Fruit fly (Drosophila melanogaster) whole organism, embryonic: ENCODE measurements around the gene Polr1D.

Source experiments
- Bgb ChIP-seq: fragments of 200-800 bp; sonication (Bioruptor generic); IDR thresholded peaks from 2 replicates; pipeline ENCODE4 v1.3.6; 2022; ENCODE audit warnings: missing biosample characterization, missing genetic modification characterization; ENCODE audit not compliant: partially characterized antibody
- CG10209 ChIP-seq: fragments of 200-800 bp; sonication (Bioruptor generic); optimal IDR thresholded peaks from 3 replicates; lab custom pipeline; 2017; ENCODE audit warnings: missing biosample characterization, mild to moderate bottlenecking, missing genetic modification characterization, missing genetic modification reagents
- CG1024 ChIP-seq: fragments of 200-800 bp; sonication (Bioruptor generic); IDR thresholded peaks from 2 replicates; pipeline ENCODE4 v1.3.6; 2022; ENCODE audit warnings: missing biosample characterization, missing genetic modification characterization
- CG10274 ChIP-seq: fragments of 200-800 bp; sonication (Bioruptor generic); optimal IDR thresholded peaks from 3 replicates; lab custom pipeline; 2017; ENCODE audit warnings: missing biosample characterization, mild to moderate bottlenecking, missing genetic modification characterization
- CG10366 ChIP-seq: fragments of 200-800 bp; sonication (Bioruptor generic); IDR thresholded peaks from 2 replicates; pipeline ENCODE4 v1.3.6; 2022; ENCODE audit warnings: missing biosample characterization, missing genetic modification characterization
- CG10654 ChIP-seq: fragments of 200-800 bp; sonication (Bioruptor generic); optimal IDR thresholded peaks from 2 replicates; lab custom pipeline; 2016; ENCODE audit warnings: missing biosample characterization, missing genetic modification characterization
- CG11247 ChIP-seq: fragments of 200-800 bp; sonication (Bioruptor generic); IDR thresholded peaks from 2 replicates; pipeline ENCODE4 v1.3.6; 2022; ENCODE audit warnings: missing biosample characterization, missing genetic modification characterization
- CG16813 ChIP-seq: fragments of 200-800 bp; sonication (Bioruptor generic); IDR thresholded peaks from 3 replicates; pipeline ENCODE4 v1.3.6; 2022; ENCODE audit warnings: missing biosample characterization, missing genetic modification characterization; ENCODE audit not compliant: partially characterized antibody
- CG16863 ChIP-seq: fragments of 200-800 bp; sonication (Bioruptor generic); optimal IDR thresholded peaks from 3 replicates; lab custom pipeline; 2016; ENCODE audit warnings: missing biosample characterization, missing genetic modification characterization
- CG17328 ChIP-seq: fragments of 200-800 bp; sonication (Bioruptor generic); IDR thresholded peaks from 2 replicates; pipeline ENCODE4 v1.3.6; 2022; ENCODE audit warnings: missing biosample characterization, missing genetic modification characterization
- CG17361 ChIP-seq: fragments of 200-800 bp; sonication (Bioruptor generic); IDR thresholded peaks from 3 replicates; pipeline ENCODE4 v1.3.6; 2022; ENCODE audit warnings: missing biosample characterization, missing genetic modification characterization
- CG4617 ChIP-seq: fragments of 200-800 bp; sonication (Bioruptor generic); optimal IDR thresholded peaks from 3 replicates; lab custom pipeline; 2016; ENCODE audit warnings: missing biosample characterization, missing genetic modification characterization, borderline replicate concordance
- CG6765 ChIP-seq: fragments of 200-800 bp; sonication (Bioruptor generic); optimal IDR thresholded peaks from 3 replicates; lab custom pipeline; 2017; ENCODE audit warnings: missing biosample characterization, mild to moderate bottlenecking, missing genetic modification characterization
- CG6813 ChIP-seq: fragments of 200-800 bp; sonication (Bioruptor generic); optimal IDR thresholded peaks from 2 replicates; lab custom pipeline; 2017; ENCODE audit warnings: missing biosample characterization, missing genetic modification characterization, mild to moderate bottlenecking, moderate library complexity, missing genetic modification reagents
- CG8359 ChIP-seq: fragments of 200-800 bp; sonication (Bioruptor generic); optimal IDR thresholded peaks from 2 replicates; lab custom pipeline; 2017; ENCODE audit warnings: missing biosample characterization, mild to moderate bottlenecking, missing genetic modification characterization, borderline replicate concordance
- CG8944 ChIP-seq: fragments of 200-800 bp; sonication (Bioruptor generic); optimal IDR thresholded peaks from 3 replicates; lab custom pipeline; 2016; ENCODE audit warnings: missing biosample characterization, missing genetic modification characterization
- CG9817 ChIP-seq: fragments of 200-800 bp; sonication (Bioruptor generic); optimal IDR thresholded peaks from 2 replicates; lab custom pipeline; 2018; ENCODE audit warnings: missing biosample characterization, mild to moderate bottlenecking, missing genetic modification characterization, moderate library complexity
- CkIIα-i1 ChIP-seq: fragments of 200-800 bp; sonication (Bioruptor generic); IDR thresholded peaks from 2 replicates; pipeline ENCODE4 v1.3.6; 2022; ENCODE audit warnings: missing biosample characterization, missing genetic modification characterization
- Dek ChIP-seq: fragments of 200-800 bp; sonication (Bioruptor generic); optimal IDR thresholded peaks from 3 replicates; lab custom pipeline; 2019; ENCODE audit warnings: missing biosample characterization, mild to moderate bottlenecking, missing genetic modification characterization, moderate library complexity
- Fer2 ChIP-seq: fragments of 200-800 bp; sonication (Bioruptor generic); optimal IDR thresholded peaks from 2 replicates; lab custom pipeline; 2018; ENCODE audit warnings: missing biosample characterization, mild to moderate bottlenecking, missing genetic modification characterization, moderate library complexity
- HmgD ChIP-seq: fragments of 200-800 bp; sonication (Bioruptor generic); optimal IDR thresholded peaks from 3 replicates; lab custom pipeline; 2016; ENCODE audit warnings: missing biosample characterization, missing genetic modification characterization
- Hr39 ChIP-seq: fragments of >200 bp; optimal IDR thresholded peaks from 2 replicates; lab custom pipeline; 2017
- MBD-R2 ChIP-seq: fragments of 200-800 bp; sonication (Bioruptor generic); IDR thresholded peaks from 2 replicates; pipeline ENCODE4 v1.3.6; 2022; ENCODE audit warnings: missing biosample characterization, missing genetic modification characterization
- Max ChIP-seq: fragments of 200-800 bp; sonication (Bioruptor generic); optimal IDR thresholded peaks from 2 replicates; lab custom pipeline; 2016; ENCODE audit warnings: missing biosample characterization, mild to moderate bottlenecking, missing genetic modification characterization
- NC2α ChIP-seq: fragments of 200-800 bp; sonication (Bioruptor generic); optimal IDR thresholded peaks from 2 replicates; lab custom pipeline; 2016; ENCODE audit warnings: missing biosample characterization, missing genetic modification characterization
- Opbp ChIP-seq: fragments of 200-800 bp; sonication (Bioruptor generic); IDR thresholded peaks from 3 replicates; pipeline ENCODE4 v1.3.6; 2022; ENCODE audit warnings: missing biosample characterization, missing genetic modification characterization; ENCODE audit not compliant: partially characterized antibody
- Poxn ChIP-seq: fragments of 200-800 bp; sonication (Bioruptor generic); IDR thresholded peaks from 2 replicates; pipeline ENCODE4 v1.3.6; 2022; ENCODE audit warnings: missing biosample characterization, missing genetic modification characterization
- bigmax ChIP-seq: fragments of 200-800 bp; sonication (Bioruptor generic); optimal IDR thresholded peaks from 2 replicates; lab custom pipeline; 2018; ENCODE audit warnings: missing biosample characterization, mild to moderate bottlenecking, missing genetic modification characterization
- chinmo ChIP-seq: fragments of 200-800 bp; sonication (Bioruptor generic); IDR thresholded peaks from 4 replicates; pipeline ENCODE4 v1.3.6; 2022; ENCODE audit warnings: missing biosample characterization, missing genetic modification characterization; ENCODE audit not compliant: partially characterized antibody
- crol ChIP-seq: fragments of 200-800 bp; sonication (Bioruptor generic); IDR thresholded peaks from 2 replicates; pipeline ENCODE4 v1.3.6; 2022; ENCODE audit warnings: missing biosample characterization, missing genetic modification characterization
- cwo ChIP-seq: fragments of 200-800 bp; sonication (Bioruptor generic); optimal IDR thresholded peaks from 3 replicates; lab custom pipeline; 2017; ENCODE audit warnings: missing biosample characterization, missing genetic modification characterization, mild to moderate bottlenecking, moderate library complexity, missing genetic modification reagents
- dmrt11E ChIP-seq: fragments of 200-800 bp; sonication (Bioruptor generic); optimal IDR thresholded peaks from 3 replicates; lab custom pipeline; 2018; ENCODE audit warnings: missing biosample characterization, mild to moderate bottlenecking, missing genetic modification characterization, moderate library complexity
- dpn ChIP-seq, 2 experiments: fragments of 200-800 bp; sonication (Bioruptor generic); optimal IDR thresholded peaks; 3 replicates each; lab custom pipeline; 2016; ENCODE audit warnings: missing biosample characterization in 2 of 2, missing genetic modification characterization in 2 of 2
- emc ChIP-seq: fragments of 200-800 bp; sonication (Bioruptor generic); optimal IDR thresholded peaks from 2 replicates; lab custom pipeline; 2016; ENCODE audit warnings: missing biosample characterization, missing genetic modification characterization
- exex ChIP-seq: fragments of 200-800 bp; sonication (Bioruptor generic); optimal IDR thresholded peaks from 4 replicates; lab custom pipeline; 2018; ENCODE audit warnings: missing biosample characterization, mild to moderate bottlenecking, missing genetic modification characterization, moderate library complexity
- gem ChIP-seq: fragments of 200-800 bp; sonication (Bioruptor generic); optimal IDR thresholded peaks from 2 replicates; lab custom pipeline; 2019; ENCODE audit warnings: missing biosample characterization, mild to moderate bottlenecking, missing genetic modification characterization, moderate library complexity
- h ChIP-seq: fragments of >200 bp; optimal IDR thresholded peaks from 2 replicates; lab custom pipeline; 2017
- hth ChIP-seq: fragments of >200 bp; optimal IDR thresholded peaks from 2 replicates; lab custom pipeline; 2017; ENCODE audit warnings: inconsistent platforms
- maf-S ChIP-seq: fragments of 200-800 bp; sonication (Bioruptor generic); optimal IDR thresholded peaks from 2 replicates; lab custom pipeline; 2016; ENCODE audit warnings: missing biosample characterization, missing genetic modification characterization
- odd ChIP-seq: fragments of 200-800 bp; sonication (Bioruptor generic); optimal IDR thresholded peaks from 2 replicates; lab custom pipeline; 2017; ENCODE audit warnings: missing biosample characterization, mild to moderate bottlenecking, missing genetic modification characterization
- pho ChIP-seq: fragments of 200-800 bp; sonication (Bioruptor generic); optimal IDR thresholded peaks from 2 replicates; lab custom pipeline; 2016; ENCODE audit warnings: missing biosample characterization, missing genetic modification characterization
- pum ChIP-seq: fragments of 200-800 bp; sonication (Bioruptor generic); optimal IDR thresholded peaks from 2 replicates; lab custom pipeline; 2016; ENCODE audit warnings: missing biosample characterization, missing genetic modification characterization
- seq ChIP-seq: fragments of 200-800 bp; sonication (Bioruptor generic); IDR thresholded peaks from 2 replicates; pipeline ENCODE4 v1.3.6; 2022; ENCODE audit warnings: missing biosample characterization, missing genetic modification characterization
- slp2 ChIP-seq: fragments of 200-800 bp; sonication (Bioruptor generic); optimal IDR thresholded peaks from 2 replicates; lab custom pipeline; 2016; ENCODE audit warnings: missing biosample characterization, missing genetic modification characterization
- sr ChIP-seq: fragments of 200-800 bp; sonication (Bioruptor generic); IDR thresholded peaks from 3 replicates; pipeline ENCODE4 v1.3.6; 2022; ENCODE audit warnings: missing biosample characterization, missing genetic modification characterization
- tio ChIP-seq: fragments of 200-800 bp; sonication (Bioruptor generic); optimal IDR thresholded peaks from 2 replicates; lab custom pipeline; 2017; ENCODE audit warnings: missing biosample characterization, missing genetic modification characterization, inconsistent platforms
- trh ChIP-seq: fragments of 200-800 bp; sonication (Bioruptor generic); optimal IDR thresholded peaks from 2 replicates; lab custom pipeline; 2016; ENCODE audit warnings: missing biosample characterization, missing genetic modification characterization
- tup ChIP-seq: fragments of 200-800 bp; sonication (Bioruptor generic); optimal IDR thresholded peaks from 2 replicates; lab custom pipeline; 2016; ENCODE audit warnings: missing biosample characterization, mild to moderate bottlenecking, missing genetic modification characterization, moderate library complexity
- vnd ChIP-seq: fragments of 200-800 bp; sonication (Bioruptor generic); IDR thresholded peaks from 3 replicates; pipeline ENCODE4 v1.3.6; 2022; ENCODE audit warnings: missing biosample characterization, missing genetic modification characterization; ENCODE audit not compliant: partially characterized antibody

Polr1D gene

DNA sequence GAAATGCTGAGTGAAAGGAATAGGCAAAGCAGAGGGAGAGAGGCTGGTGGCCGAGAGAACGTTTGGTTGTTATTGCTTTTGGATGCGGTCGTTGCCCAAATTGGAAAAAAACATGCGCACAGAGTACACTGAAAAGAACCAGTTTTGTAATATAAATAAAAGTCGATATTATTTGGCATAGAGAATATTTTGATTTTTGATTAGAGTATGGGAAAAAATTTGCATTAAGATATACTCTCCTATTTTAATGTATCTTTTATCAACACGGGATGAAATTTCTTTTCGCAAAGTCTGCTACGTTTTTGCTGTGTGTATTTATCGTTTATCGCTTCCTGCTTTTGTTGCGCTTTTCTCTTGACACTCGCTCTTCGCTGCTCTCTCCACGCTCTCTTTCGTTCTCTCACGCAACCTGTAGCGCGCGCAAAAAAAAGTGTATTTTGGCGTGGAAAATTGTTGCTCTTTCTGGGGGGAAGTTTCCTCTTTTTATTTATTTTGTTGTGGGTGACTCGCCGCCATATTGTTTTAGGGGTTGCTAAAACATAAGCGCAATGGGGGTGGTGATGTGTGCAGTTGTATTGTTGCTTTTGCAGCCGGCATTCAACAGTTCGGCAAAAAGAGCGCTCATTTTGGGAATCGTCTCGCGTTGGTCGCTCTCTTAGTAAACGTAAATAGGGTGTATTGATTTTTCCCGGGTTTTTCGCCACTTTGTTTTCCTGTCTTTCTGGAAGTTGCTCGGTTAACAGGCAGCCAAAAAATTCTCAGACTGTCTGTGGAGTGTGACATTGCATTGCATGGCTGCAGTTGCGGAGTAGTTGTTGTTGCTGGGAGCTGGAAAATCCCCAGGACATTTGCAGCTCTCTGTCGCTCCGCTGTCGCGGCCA lies 30.1 kb upstream of the Polr1D start (continued):
- TF ChIP-seq Poxn (GFP tag; lab: Robert Waterston, UW) = peak; percentile 74
- TF ChIP-seq NC2α (GFP tag; lab: Kevin White, UChicago) = peak; percentile 93
- TF ChIP-seq h (lab: Kevin White, UChicago) = no peak
- peak; percentile 90 for TF ChIP-seq trh
- TF ChIP-seq slp2 = peak; percentile 95
- TF ChIP-seq pho (GFP tag; lab: Kevin White, UChicago) = peak; percentile 94
- TF ChIP-seq Dek (tag; lab: Kevin White, UChicago) = peak; percentile 94
- TF ChIP-seq CG6813 = peak; percentile 98
- peak; percentile 74 for TF ChIP-seq CkIIα-i1 (GFP tag; lab: Robert Waterston, UW)
- peak; percentile 96 for TF ChIP-seq CG10209
- peak; percentile 96 for TF ChIP-seq pum (GFP tag; lab: Kevin White, UChicago)
- peak; percentile 97 for TF ChIP-seq CG17361 (GFP tag; lab: Robert Waterston, UW)
- peak; percentile 57 for TF ChIP-seq bigmax (GFP tag; lab: Kevin White, UChicago)
- peak; percentile 83 for TF ChIP-seq CG10274
- TF ChIP-seq chinmo = 0 out of 4 replicates have a peak, but pooled peaks have one; percentile 63
- peak; percentile 94 for TF ChIP-seq odd (GFP tag; lab: Kevin White, UChicago)
- TF ChIP-seq Opbp (GFP tag; lab: Robert Waterston, UW) = no peak
- no peak for TF ChIP-seq vnd (GFP tag; lab: Robert Waterston, UW)
- TF ChIP-seq CG6765 (GFP tag; lab: Kevin White, UChicago) = peak; percentile 91
- peak; percentile 89 for TF ChIP-seq dmrt11E (tag; lab: Kevin White, UChicago)
- peak; percentile 89 for TF ChIP-seq emc (GFP tag; lab: Kevin White, UChicago)
- peak; percentile 98 for TF ChIP-seq gem (tag; lab: Kevin White, UChicago)
- peak; percentile 91 for TF ChIP-seq CG8944
- TF ChIP-seq CG16863 (GFP tag; lab: Kevin White, UChicago) = peak; percentile 94
- peak; percentile 97 for TF ChIP-seq CG10654 (GFP tag; lab: Kevin White, UChicago)
- peak; percentile 91 for TF ChIP-seq Fer2 (tag; lab: Kevin White, UChicago)
- peak; percentile 85; the same call in 2 of the 3 replicates for TF ChIP-seq sr (GFP tag; lab: Robert Waterston, UW)
- peak; percentile 93 for TF ChIP-seq Max (GFP tag; lab: Kevin White, UChicago)
- peak; percentile 96 for TF ChIP-seq cwo (GFP tag; lab: Kevin White, UChicago)
- TF ChIP-seq CG17328 (GFP tag; lab: Robert Waterston, UW) = peak; percentile 98
- peak; percentile 90 for TF ChIP-seq CG8359 (GFP tag; lab: Kevin White, UChicago)
- TF ChIP-seq Bgb = no peak
- TF ChIP-seq crol (GFP tag; lab: Robert Waterston, UW) = peak; percentile 38; the same call in 1 of the 2 replicates
- no peak for TF ChIP-seq CG16813 (GFP tag; lab: Robert Waterston, UW)
- peak; percentile 96 to 97 for TF ChIP-seq dpn (GFP tag; optimal IDR thresholded peaks at IDR 0.05; lab: Kevin White, UChicago)
- peak; percentile 67 for TF ChIP-seq HmgD (GFP tag; lab: Kevin White, UChicago)
- TF ChIP-seq tup = peak; percentile 84
- TF ChIP-seq tio (GFP tag; lab: Kevin White, UChicago) = peak; percentile 94
- peak; percentile 90 for TF ChIP-seq CG9817
- peak; percentile 97 for TF ChIP-seq seq (GFP tag; lab: Robert Waterston, UW)
- peak; percentile 92 for TF ChIP-seq CG1024 (GFP tag; lab: Robert Waterston, UW)
- TF ChIP-seq exex (tag; lab: Kevin White, UChicago) = peak; percentile 86
- peak; percentile 93 for TF ChIP-seq CG11247
- peak; percentile 97 for TF ChIP-seq CG10366
- TF ChIP-seq CG4617 = peak; percentile 89
- peak; percentile 78; the same call in 1 of the 2 replicates for TF ChIP-seq MBD-R2
- TF ChIP-seq hth = no peak
- TF ChIP-seq Hr39 (lab: Kevin White, UChicago) = no peak
- peak; percentile 95 for TF ChIP-seq maf-S
